Worm (Caenorhabditis elegans) whole organism, L4 larva: ENCODE measurements around the gene Y53F4A.2.

Experiments used
- Y105C5A.15 ChIP-seq: fragments of 200-800 bp; sonication (Bioruptor generic); IDR thresholded peaks from 2 replicates; pipeline ENCODE4 v1.3.6; 2022; ENCODE audit warnings: missing genetic modification characterization, missing compliant biosample characterization
- Y48G9A.11 ChIP-seq: fragments of 200-800 bp; sonication (Bioruptor generic); IDR thresholded peaks from 2 replicates; pipeline ENCODE4 v1.3.6; 2022; ENCODE audit warnings: missing genetic modification reagents, missing genetic modification characterization, missing compliant biosample characterization
- aha-1 ChIP-seq: fragments of 150-350 bp; peaks from one replicate; lab custom pipeline; 2014; ENCODE audit warnings: missing biosample characterization, missing genetic modification characterization
- aly-2 ChIP-seq: sonication (generic microtip); optimal IDR thresholded peaks from 2 replicates; lab custom pipeline; 2018; ENCODE audit warnings: missing biosample characterization, missing genetic modification characterization
- arid-1 ChIP-seq: fragments of 200-800 bp; sonication (Bioruptor generic); conservative IDR thresholded peaks from 2 replicates; pipeline ENCODE4 v1.3.6; 2022; ENCODE audit warnings: missing genetic modification reagents, missing genetic modification characterization, missing compliant biosample characterization
- ceh-20 ChIP-seq: fragments of 200-800 bp; sonication (Bioruptor generic); IDR thresholded peaks from 2 replicates; pipeline ENCODE4 v1.3.6; 2022; ENCODE audit warnings: missing genetic modification reagents, missing genetic modification characterization, missing compliant biosample characterization
- ceh-44 ChIP-seq: fragments of 200-800 bp; sonication (Bioruptor generic); IDR thresholded peaks from 2 replicates; pipeline ENCODE4 v1.3.6; 2022; ENCODE audit warnings: missing genetic modification reagents, missing genetic modification characterization, missing compliant biosample characterization
- cey-2 ChIP-seq: sonication (generic microtip); optimal IDR thresholded peaks from 3 replicates; lab custom pipeline; 2017; ENCODE audit warnings: missing genetic modification characterization, mild to moderate bottlenecking, missing compliant biosample characterization, antibody characterized with exemption, borderline replicate concordance; ENCODE audit not compliant: insufficient read depth
- ctbp-1 ChIP-seq: fragments of 200-800 bp; sonication (Bioruptor generic); IDR thresholded peaks from 2 replicates; pipeline ENCODE4 v1.3.6; 2022; ENCODE audit warnings: missing genetic modification reagents, missing genetic modification characterization, missing compliant biosample characterization
- dmd-8 ChIP-seq: fragments of 200-800 bp; sonication (Bioruptor generic); IDR thresholded peaks from 2 replicates; pipeline ENCODE4 v1.3.6; 2022; ENCODE audit warnings: missing genetic modification characterization, missing compliant biosample characterization
- egl-43 ChIP-seq: fragments of 200-800 bp; sonication (Bioruptor generic); IDR thresholded peaks from 2 replicates; pipeline ENCODE4 v1.3.6; 2022; ENCODE audit warnings: missing genetic modification reagents, missing genetic modification characterization, missing compliant biosample characterization
- gei-8 ChIP-seq: fragments of 200-800 bp; sonication (Bioruptor generic); optimal IDR thresholded peaks from 2 replicates; lab custom pipeline; 2018; ENCODE audit warnings: mild to moderate bottlenecking, missing genetic modification characterization, missing compliant biosample characterization
- hlh-11 ChIP-seq: fragments of 200-800 bp; sonication (Bioruptor generic); optimal IDR thresholded peaks from 2 replicates; lab custom pipeline; 2018; ENCODE audit warnings: mild to moderate bottlenecking, missing genetic modification characterization, missing compliant biosample characterization
- jun-1 ChIP-seq: fragments of 150-350 bp; optimal IDR thresholded peaks from 2 replicates; lab custom pipeline; 2014; ENCODE audit warnings: missing biosample characterization, missing genetic modification reagents, missing genetic modification characterization
- lin-38 ChIP-seq: fragments of 200-800 bp; sonication (Bioruptor generic); IDR thresholded peaks from 2 replicates; pipeline ENCODE4 v1.3.6; 2022; ENCODE audit warnings: missing genetic modification reagents, missing genetic modification characterization, missing compliant biosample characterization
- lin-39 ChIP-seq: fragments of 150-350 bp; optimal IDR thresholded peaks from 2 replicates; lab custom pipeline; 2014; ENCODE audit warnings: missing biosample characterization, missing genetic modification reagents, missing genetic modification characterization
- lsy-2 ChIP-seq, 2 experiments: fragments of 150-350 bp in 1 of 2; sonication (generic microtip) in 1 of 2; optimal IDR thresholded peaks; 2 replicates each; lab custom pipeline; 2014 to 2017; ENCODE audit warnings: missing biosample characterization in 2 of 2, missing genetic modification characterization in 2 of 2
- mdl-1 ChIP-seq, 2 experiments: fragments of 150-350 bp in 1 of 2; sonication (generic microtip) in 1 of 2; optimal IDR thresholded peaks; 2 replicates each; lab custom pipeline; 2014 to 2017; ENCODE audit warnings: missing biosample characterization in 2 of 2, missing genetic modification characterization in 2 of 2
- mep-1 ChIP-seq: fragments of 150-350 bp; sonication (generic microtip); optimal IDR thresholded peaks from 3 replicates; lab custom pipeline; 2014; ENCODE audit warnings: missing biosample characterization, missing genetic modification characterization
- nhr-10 ChIP-seq: fragments of 150-350 bp; optimal IDR thresholded peaks from 2 replicates; lab custom pipeline; 2014; ENCODE audit warnings: missing biosample characterization, missing genetic modification characterization
- nhr-25 ChIP-seq: sonication (generic microtip); optimal IDR thresholded peaks from 2 replicates; lab custom pipeline; 2017; ENCODE audit warnings: missing genetic modification characterization, mild to moderate bottlenecking, missing compliant biosample characterization, antibody characterized with exemption, moderate library complexity, borderline replicate concordance; ENCODE audit not compliant: insufficient read depth
- nhr-76 ChIP-seq: fragments of 150-350 bp; optimal IDR thresholded peaks from 2 replicates; lab custom pipeline; 2014; ENCODE audit warnings: missing biosample characterization, missing genetic modification characterization
- nhr-77 ChIP-seq: fragments of 150-350 bp; optimal IDR thresholded peaks from 2 replicates; lab custom pipeline; 2014; ENCODE audit warnings: missing biosample characterization, missing genetic modification characterization
- rbr-2 ChIP-seq: sonication (generic microtip); optimal IDR thresholded peaks from 2 replicates; lab custom pipeline; 2016; ENCODE audit warnings: missing genotype, missing genetic modification characterization, missing compliant biosample characterization
- set-16 ChIP-seq: fragments of 200-800 bp; sonication (Bioruptor generic); IDR thresholded peaks from 2 replicates; pipeline ENCODE4 v1.3.6; 2022; ENCODE audit warnings: missing genetic modification reagents, missing genetic modification characterization, missing compliant biosample characterization
- tag-97 ChIP-seq: fragments of 200-800 bp; sonication (Bioruptor generic); IDR thresholded peaks from 2 replicates; pipeline ENCODE4 v1.3.6; 2022; ENCODE audit warnings: missing genetic modification characterization, missing compliant biosample characterization
- tra-1 ChIP-seq: fragments of 200-800 bp; sonication (Bioruptor generic); IDR thresholded peaks from 2 replicates; pipeline ENCODE4 v1.3.6; 2022; ENCODE audit warnings: missing genetic modification reagents, missing genetic modification characterization, missing compliant biosample characterization
- unc-39 ChIP-seq: sonication (generic microtip); optimal IDR thresholded peaks from 2 replicates; lab custom pipeline; 2017; ENCODE audit warnings: missing biosample characterization, missing genetic modification characterization
- unc-62 ChIP-seq, 3 experiments: fragments of 150-350 bp in 1 of 3; sonication (generic microtip); optimal IDR thresholded peaks in 2 of 3; peaks in 1 of 3; 1 replicate in 1 of 3; 2 replicates in 2 of 3; lab custom pipeline; 2014 to 2017; ENCODE audit warnings: missing biosample characterization in 3 of 3, missing genetic modification characterization in 3 of 3, missing genetic modification reagents in 3 of 3, missing genotype in 1 of 3
- vab-7 ChIP-seq: fragments of 200-800 bp; sonication (Bioruptor generic); IDR thresholded peaks from 2 replicates; pipeline ENCODE4 v1.3.6; 2022; ENCODE audit warnings: missing genetic modification reagents, missing genetic modification characterization, missing compliant biosample characterization
- zfp-3 ChIP-seq: fragments of 200-800 bp; sonication (Bioruptor generic); conservative IDR thresholded peaks from 2 replicates; pipeline ENCODE4 v1.3.6; 2022; ENCODE audit warnings: missing genetic modification reagents, missing genetic modification characterization, missing compliant biosample characterization
- zip-11 ChIP-seq: fragments of 200-800 bp; sonication (Bioruptor generic); IDR thresholded peaks from 2 replicates; pipeline ENCODE4 v1.3.6; 2022; ENCODE audit warnings: missing genetic modification characterization, missing compliant biosample characterization

Gene Y53F4A.2

DNA sequence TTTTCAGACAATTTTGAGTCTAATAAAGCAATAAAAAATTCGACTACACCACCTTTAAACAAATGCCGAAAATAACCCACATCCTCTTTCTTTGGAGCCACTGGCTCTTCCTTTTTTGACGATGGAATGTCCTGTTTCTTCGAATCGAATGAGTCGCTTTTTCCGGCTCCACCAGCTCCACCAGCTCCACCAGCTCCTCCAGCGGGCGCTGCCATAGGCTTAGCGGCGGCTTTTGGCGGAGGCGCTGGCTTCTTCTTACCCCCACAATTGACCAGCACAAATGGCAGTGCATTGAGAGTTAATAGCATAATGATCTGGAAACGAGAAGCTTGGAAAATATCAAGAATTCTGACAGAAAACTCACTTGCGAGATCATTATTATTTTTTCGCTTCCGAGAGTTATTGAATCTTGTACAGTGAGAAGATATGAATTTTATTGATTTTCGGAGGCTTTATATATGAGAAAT, at the start of gene Y53F4A.2:
Gene Y53F4A.2, minus strand, starts transcription at position 417 of the 467 bp plus-strand sequence.
- TF ChIP-seq tag-97 (GFP tag; lab: Robert Waterston, UW) (no peak), ceh-20 (GFP tag; lab: Robert Waterston, UW) (no peak), lsy-2 (tag; optimal IDR thresholded peaks at IDR 0.05; lab: Kevin White, UChicago) (no peak), unc-39 (no peak), arid-1 (GFP tag; lab: Robert Waterston, UW) (no peak), cey-2 (tag; lab: Kevin White, UChicago) (no peak), dmd-8 (GFP tag; lab: Robert Waterston, UW) (no peak), zip-11 (GFP tag; lab: Robert Waterston, UW) (no peak), egl-43 (GFP tag; lab: Robert Waterston, UW) (0 out of 2 replicates have a peak, but pooled peaks have one; percentile 24), nhr-77 (no peak), Y48G9A.11 (GFP tag; lab: Robert Waterston, UW) (no peak), zfp-3 (GFP tag; lab: Robert Waterston, UW) (no peak), nhr-76 (tag; lab: Kevin White, UChicago) (no peak), vab-7 (GFP tag; lab: Robert Waterston, UW) (no peak), mep-1 (no peak), rbr-2 (tag; lab: Kevin White, UChicago) (no peak), ctbp-1 (GFP tag; lab: Robert Waterston, UW) (no peak), Y105C5A.15 (no peak), set-16 (GFP tag; lab: Robert Waterston, UW) (peak; percentile 77), aha-1 (tag; lab: Kevin White, UChicago) (peak; percentile 52), nhr-10 (tag; lab: Kevin White, UChicago) (no peak)

DNA sequence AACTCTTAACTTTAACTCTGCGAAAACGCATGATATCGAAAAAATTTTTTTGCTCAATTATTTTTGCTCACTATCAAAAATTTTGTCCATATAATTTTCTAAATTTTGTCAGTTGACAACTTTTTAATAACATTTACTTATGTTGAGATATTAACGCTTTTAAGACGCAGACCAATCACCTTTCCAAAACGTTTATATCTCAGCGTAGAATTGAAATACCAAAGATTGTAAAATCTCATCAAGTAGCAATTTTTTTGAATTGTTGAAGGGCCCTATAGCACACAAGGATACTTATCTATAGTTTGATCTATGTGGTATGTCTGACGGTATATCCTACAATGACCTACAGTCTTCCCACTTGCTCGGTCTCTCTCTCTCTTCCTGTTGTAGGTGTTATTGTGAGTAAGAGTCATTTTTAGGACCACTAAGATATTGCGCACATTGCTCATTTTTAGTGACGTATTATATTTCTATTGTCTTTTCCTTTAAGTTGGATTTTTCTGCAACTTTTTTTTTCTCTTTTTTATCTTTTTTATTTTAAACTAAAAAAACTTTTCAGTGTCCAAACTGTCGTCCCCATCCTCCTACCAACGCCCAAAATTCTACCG, 42.3 kb upstream of the Y53F4A.2 start, which contains the start of gene pde-3:
Gene pde-3, plus strand, starts transcription at position 558 of the 608 bp plus-strand sequence.
- TF ChIP-seq tra-1 (no peak), aha-1 (tag; lab: Kevin White, UChicago) (peak; percentile 63)

DNA sequence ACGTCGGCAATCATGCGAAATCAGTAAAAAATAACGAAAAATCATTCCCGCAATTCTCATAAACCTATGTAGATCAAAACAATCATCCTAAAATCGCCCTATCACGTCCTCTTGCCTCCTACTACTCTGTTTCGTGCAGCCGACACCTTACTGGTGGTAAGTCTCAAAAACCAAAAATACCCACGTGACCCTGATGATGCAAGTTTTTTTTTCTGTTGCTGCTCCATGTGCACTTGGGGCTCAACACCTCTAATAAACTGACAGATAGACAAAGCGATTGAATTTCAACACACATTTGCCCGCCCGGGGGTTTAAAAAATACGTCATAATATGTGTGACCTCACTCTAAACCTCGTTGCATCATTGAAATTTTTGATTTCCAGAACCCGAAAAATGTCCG, 39.9 kb upstream of the Y53F4A.2 start:
- TF ChIP-seq lin-39 (tag; lab: Kevin White, UChicago) (no peak), hlh-11 (peak; percentile 5), lsy-2 (tag; optimal IDR thresholded peaks at IDR 0.05; lab: Kevin White, UChicago) (no peak), lin-38 (GFP tag; lab: Robert Waterston, UW) (no peak)

DNA sequence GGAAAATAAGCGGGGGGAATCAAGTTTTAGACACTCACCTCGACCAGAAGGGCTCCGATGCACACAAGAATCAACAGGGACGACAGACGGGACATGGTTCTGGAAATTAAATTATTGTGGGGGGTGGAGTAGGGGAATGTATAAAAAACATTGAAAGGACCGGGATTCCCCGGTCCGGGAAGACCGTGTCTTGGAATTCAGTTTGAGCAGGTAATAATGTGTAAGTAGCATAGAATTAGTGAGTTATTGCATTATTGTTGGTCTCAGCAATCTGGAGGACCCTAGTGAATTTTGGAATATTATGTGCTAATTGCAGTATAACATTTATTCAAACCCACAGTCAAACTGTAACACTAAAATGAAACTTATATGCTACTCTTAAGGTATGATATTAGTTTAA, 33.4 kb upstream of the Y53F4A.2 start, which contains the start of gene R03C1.1:
Gene R03C1.1, minus strand, starts transcription at position 101 of the 400 bp plus-strand sequence.
- TF ChIP-seq unc-62 (GFP tag; optimal IDR thresholded peaks at IDR 0.05 in 1 of 2; lab: Kevin White, UChicago) (peak in 1 of 2 experiments; percentile 49), unc-62 (tag; optimal IDR thresholded peaks at IDR 0.05; lab: Kevin White, UChicago) (no peak), mdl-1 (tag; optimal IDR thresholded peaks at IDR 0.05; lab: Kevin White, UChicago) (no peak), lin-39 (tag; lab: Kevin White, UChicago) (no peak), jun-1 (tag; lab: Kevin White, UChicago) (no peak), vab-7 (GFP tag; lab: Robert Waterston, UW) (no peak), lsy-2 (tag; optimal IDR thresholded peaks at IDR 0.05; lab: Kevin White, UChicago) (no peak)

DNA sequence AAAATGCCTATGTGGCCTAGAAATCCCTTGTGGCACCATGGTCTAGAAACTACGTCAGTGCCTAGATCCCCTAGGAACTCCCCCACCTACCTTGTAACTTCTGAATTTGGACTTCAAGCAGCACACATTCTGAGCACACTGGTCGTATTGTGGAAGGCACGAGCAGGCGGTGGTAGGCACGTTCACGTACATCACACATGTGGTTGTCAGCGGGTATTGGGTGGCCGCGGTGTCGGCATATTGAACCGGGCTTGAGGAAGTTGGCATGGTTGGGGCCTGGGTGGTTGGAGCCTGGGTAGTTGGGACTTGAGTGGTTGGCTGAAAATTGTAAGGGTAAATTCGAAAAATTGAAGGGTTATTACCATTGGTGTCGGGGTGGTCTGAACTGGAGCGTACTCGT, 30.8 kb upstream of the Y53F4A.2 start:
- TF ChIP-seq nhr-25 (tag; lab: Kevin White, UChicago) (no peak), ceh-44 (GFP tag; lab: Robert Waterston, UW) (no peak), dmd-8 (GFP tag; lab: Robert Waterston, UW) (0 out of 2 replicates have a peak, but pooled peaks have one; percentile 56), aha-1 (tag; lab: Kevin White, UChicago) (peak; percentile 50), gei-8 (GFP tag; lab: Kevin White, UChicago) (no peak), aly-2 (no peak), jun-1 (tag; lab: Kevin White, UChicago) (no peak)
